Worm (Caenorhabditis elegans) whole organism, L4/young adult: ENCODE measurements around the gene plk-3.

ENCODE experiments used
- W03F9.2 ChIP-seq: fragments of 150-350 bp; optimal IDR thresholded peaks from 2 replicates; lab custom pipeline; 2014; ENCODE audit warnings: missing biosample characterization, missing genetic modification characterization
- dao-5 ChIP-seq: sonication (generic microtip); optimal IDR thresholded peaks from 2 replicates; lab custom pipeline; 2016; ENCODE audit warnings: missing genotype, missing genetic modification characterization, moderate library complexity, missing compliant biosample characterization
- him-1 ChIP-seq: sonication (generic microtip); optimal IDR thresholded peaks from 2 replicates; lab custom pipeline; 2016; ENCODE audit warnings: missing genotype, missing genetic modification reagents, missing genetic modification characterization, missing compliant biosample characterization

The plk-3 gene

ce11 chrIV:7428347-7428746 is 44.7 kb downstream of the plk-3 start:
- TF ChIP-seq dao-5 (tag; lab: Kevin White, UChicago) (no peak), him-1 (no peak), W03F9.2 (tag; lab: Kevin White, UChicago) (no peak)

ce11 chrIV:7426055-7426454 is 47.0 kb downstream of the plk-3 start:
- TF ChIP-seq dao-5 (tag; lab: Kevin White, UChicago) (no peak), W03F9.2 (tag; lab: Kevin White, UChicago) (no peak), him-1 (no peak)

ce11 chrIV:7424198-7424597 is 48.8 kb downstream of the plk-3 start, which contains the start of gene unc-82:
TSS of gene unc-82 (plus strand) at chrIV:7424498.
- TF ChIP-seq W03F9.2 (tag; lab: Kevin White, UChicago): no peak
- TF ChIP-seq him-1: no peak
- no peak for TF ChIP-seq dao-5 (tag; lab: Kevin White, UChicago)

- no peak for TF ChIP-seq W03F9.2 (tag; lab: Kevin White, UChicago)
- TF ChIP-seq him-1: no peak
Observed at ce11 chrIV:7420913-7421312, 52.1 kb downstream of the plk-3 start, which contains the start of gene srtx-1. TSS of gene srtx-1 (plus strand) at chrIV:7421213.
